Worm (Caenorhabditis elegans) whole organism, early embryonic: Measurements from ENCODE around the gene nas-21.

Source experiments
- aly-1 ChIP-seq: sonication (generic microtip); optimal IDR thresholded peaks from 2 replicates; lab custom pipeline; 2016; ENCODE audit warnings: missing genetic modification characterization, missing compliant biosample characterization
- tra-4 ChIP-seq: sonication (generic microtip); optimal IDR thresholded peaks from 2 replicates; lab custom pipeline; 2017; ENCODE audit warnings: missing genetic modification characterization, missing compliant biosample characterization

DNA sequence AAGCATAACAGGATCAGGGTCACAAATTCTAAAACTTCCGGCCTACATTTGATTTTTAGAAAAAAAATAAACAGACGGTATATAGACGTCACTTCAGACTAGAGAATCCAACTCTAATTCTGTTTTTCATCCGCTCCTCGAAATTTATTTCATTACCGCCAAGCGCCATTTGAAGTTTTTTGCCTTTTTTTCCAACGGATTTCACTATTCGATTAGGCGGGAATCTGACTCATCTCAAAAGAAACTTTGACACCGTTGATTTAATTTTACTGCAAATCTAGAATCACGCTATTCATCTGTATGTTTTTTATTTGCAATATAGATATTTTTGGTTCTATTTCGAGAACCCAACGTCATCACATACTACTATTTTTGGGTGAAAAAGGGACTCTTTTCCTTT is 41.5 kb upstream of the nas-21 start:
- TF ChIP-seq tra-4 (no peak), aly-1 (tag; lab: Kevin White, UChicago) (no peak)
